Fruit fly (Drosophila melanogaster) whole organism, embryonic: ENCODE data around the gene CG33235.

Experiments
- Aef1 ChIP-seq: fragments of 200-800 bp; sonication (Bioruptor generic); IDR thresholded peaks from 3 replicates; pipeline ENCODE4 v1.3.6; 2022; ENCODE audit warnings: missing biosample characterization, missing genetic modification characterization
- Atf-2 ChIP-seq: fragments of 200-800 bp; sonication (Bioruptor generic); optimal IDR thresholded peaks from 2 replicates; lab custom pipeline; 2016; ENCODE audit warnings: missing biosample characterization, missing genetic modification characterization
- CG10431 ChIP-seq: fragments of 200-800 bp; sonication (Bioruptor generic); optimal IDR thresholded peaks from 3 replicates; lab custom pipeline; 2018; ENCODE audit warnings: missing biosample characterization, mild to moderate bottlenecking, missing genetic modification characterization
- CG11093 ChIP-seq: fragments of 200-800 bp; sonication (Bioruptor generic); IDR thresholded peaks from 3 replicates; pipeline ENCODE4 v1.3.6; 2022; ENCODE audit warnings: missing biosample characterization, missing genetic modification characterization
- CG12104 ChIP-seq: fragments of 200-800 bp; sonication (Bioruptor generic); optimal IDR thresholded peaks from 3 replicates; lab custom pipeline; 2016; ENCODE audit warnings: missing biosample characterization, missing genetic modification characterization
- CG12155 ChIP-seq: fragments of 200-800 bp; sonication (Bioruptor generic); optimal IDR thresholded peaks from 3 replicates; lab custom pipeline; 2016; ENCODE audit warnings: missing biosample characterization, missing genetic modification characterization
- CG13296 ChIP-seq: fragments of 200-800 bp; sonication (Bioruptor generic); optimal IDR thresholded peaks from 3 replicates; lab custom pipeline; 2018; ENCODE audit warnings: missing biosample characterization, mild to moderate bottlenecking, missing genetic modification characterization
- CG17328 ChIP-seq: fragments of 200-800 bp; sonication (Bioruptor generic); IDR thresholded peaks from 2 replicates; pipeline ENCODE4 v1.3.6; 2022; ENCODE audit warnings: missing biosample characterization, missing genetic modification characterization
- CG17802 ChIP-seq: fragments of 200-800 bp; sonication (Bioruptor generic); optimal IDR thresholded peaks from 2 replicates; lab custom pipeline; 2018; ENCODE audit warnings: missing biosample characterization, mild to moderate bottlenecking, missing genetic modification characterization, moderate library complexity
- CG18599 ChIP-seq: fragments of 200-800 bp; sonication (Bioruptor generic); optimal IDR thresholded peaks from 3 replicates; lab custom pipeline; 2017; ENCODE audit warnings: missing biosample characterization, missing genetic modification characterization, mild to moderate bottlenecking, moderate library complexity, missing genetic modification reagents
- CG18619 ChIP-seq: fragments of 200-800 bp; sonication (Bioruptor generic); optimal IDR thresholded peaks from 3 replicates; lab custom pipeline; 2017; ENCODE audit warnings: missing biosample characterization, mild to moderate bottlenecking, missing genetic modification characterization
- CG2889 ChIP-seq: fragments of 200-800 bp; sonication (Bioruptor generic); IDR thresholded peaks from 3 replicates; pipeline ENCODE4 v1.3.6; 2022; ENCODE audit warnings: missing biosample characterization, missing genetic modification characterization
- CG30403 ChIP-seq: fragments of 200-800 bp; sonication (Bioruptor generic); optimal IDR thresholded peaks from 3 replicates; lab custom pipeline; 2016; ENCODE audit warnings: missing biosample characterization, missing genetic modification characterization
- CG32532 ChIP-seq: fragments of 200-800 bp; sonication (Bioruptor generic); IDR thresholded peaks from 2 replicates; pipeline ENCODE4 v1.3.6; 2022; ENCODE audit warnings: missing biosample characterization, missing genetic modification characterization
- CG32767 ChIP-seq: fragments of 200-800 bp; sonication (Bioruptor generic); IDR thresholded peaks from 2 replicates; pipeline ENCODE4 v1.3.6; 2022; ENCODE audit warnings: missing biosample characterization, missing genetic modification characterization
- CG32772 ChIP-seq: fragments of 200-800 bp; sonication (Bioruptor generic); IDR thresholded peaks from 2 replicates; pipeline ENCODE4 v1.3.6; 2022; ENCODE audit warnings: missing biosample characterization, missing genetic modification characterization
- CG34224 ChIP-seq: fragments of 200-800 bp; sonication (Bioruptor generic); IDR thresholded peaks from 3 replicates; pipeline ENCODE4 v1.3.6; 2022; ENCODE audit warnings: missing biosample characterization, missing genetic modification characterization; ENCODE audit not compliant: partially characterized antibody
- CG4617 ChIP-seq: fragments of 200-800 bp; sonication (Bioruptor generic); optimal IDR thresholded peaks from 3 replicates; lab custom pipeline; 2016; ENCODE audit warnings: missing biosample characterization, missing genetic modification characterization, borderline replicate concordance
- CG6813 ChIP-seq: fragments of 200-800 bp; sonication (Bioruptor generic); optimal IDR thresholded peaks from 2 replicates; lab custom pipeline; 2017; ENCODE audit warnings: missing biosample characterization, missing genetic modification characterization, mild to moderate bottlenecking, moderate library complexity, missing genetic modification reagents
- CG9876 ChIP-seq: fragments of 200-800 bp; sonication (Bioruptor generic); optimal IDR thresholded peaks from 2 replicates; lab custom pipeline; 2016; ENCODE audit warnings: missing biosample characterization, missing genetic modification characterization
- CG9932 ChIP-seq: fragments of 200-800 bp; sonication (Bioruptor generic); IDR thresholded peaks from 2 replicates; pipeline ENCODE4 v1.3.6; 2022; ENCODE audit warnings: missing biosample characterization, missing genetic modification characterization
- CoRest ChIP-seq: fragments of 200-800 bp; sonication (Bioruptor generic); optimal IDR thresholded peaks from 3 replicates; lab custom pipeline; 2018; ENCODE audit warnings: missing biosample characterization, mild to moderate bottlenecking, missing genetic modification characterization, moderate library complexity
- Dek ChIP-seq: fragments of 200-800 bp; sonication (Bioruptor generic); optimal IDR thresholded peaks from 3 replicates; lab custom pipeline; 2019; ENCODE audit warnings: missing biosample characterization, mild to moderate bottlenecking, missing genetic modification characterization, moderate library complexity
- Drgx ChIP-seq: fragments of 200-800 bp; sonication (Bioruptor generic); IDR thresholded peaks from 2 replicates; pipeline ENCODE4 v1.3.6; 2022; ENCODE audit warnings: missing biosample characterization, missing genetic modification characterization
- HLH3B ChIP-seq: fragments of 200-800 bp; sonication (Bioruptor generic); IDR thresholded peaks from 2 replicates; pipeline ENCODE4 v1.3.6; 2022; ENCODE audit warnings: missing biosample characterization, missing genetic modification characterization
- MBD-R2 ChIP-seq: fragments of 200-800 bp; sonication (Bioruptor generic); IDR thresholded peaks from 2 replicates; pipeline ENCODE4 v1.3.6; 2022; ENCODE audit warnings: missing biosample characterization, missing genetic modification characterization
- Med ChIP-seq: fragments of 200-800 bp; sonication (Bioruptor generic); peaks from one replicate; lab custom pipeline; 2016; ENCODE audit warnings: missing biosample characterization, missing genetic modification characterization, mild to moderate bottlenecking, inconsistent platforms, moderate library complexity
- Ptx1 ChIP-seq: fragments of 200-800 bp; sonication (Bioruptor generic); IDR thresholded peaks from 2 replicates; pipeline ENCODE4 v1.3.6; 2022; ENCODE audit warnings: missing biosample characterization, missing genetic modification characterization
- Ravus ChIP-seq: fragments of 200-800 bp; sonication (Bioruptor generic); IDR thresholded peaks from 2 replicates; pipeline ENCODE4 v1.3.6; 2022; ENCODE audit warnings: missing biosample characterization, missing genetic modification characterization
- Rfx ChIP-seq: fragments of 200-800 bp; sonication (Bioruptor generic); IDR thresholded peaks from 2 replicates; pipeline ENCODE4 v1.3.6; 2022; ENCODE audit warnings: missing biosample characterization, missing genetic modification characterization
- Stat92E ChIP-seq, 3 experiments: fragments of >200 bp in 2 of 3; fragments of 200-800 bp in 1 of 3; sonication (Bioruptor generic) in 1 of 3; optimal IDR thresholded peaks; 2 replicates each; lab custom pipeline; 2017 to 2019; ENCODE audit warnings: missing biosample characterization in 3 of 3, missing genetic modification characterization in 3 of 3, mild to moderate bottlenecking in 1 of 3, moderate library complexity in 1 of 3
- ac ChIP-seq: fragments of 200-800 bp; sonication (Bioruptor generic); optimal IDR thresholded peaks from 3 replicates; lab custom pipeline; 2017; ENCODE audit warnings: missing biosample characterization, mild to moderate bottlenecking, missing genetic modification characterization
- chn ChIP-seq: fragments of 200-800 bp; sonication (Bioruptor generic); optimal IDR thresholded peaks from 2 replicates; lab custom pipeline; 2016; ENCODE audit warnings: missing biosample characterization, missing genetic modification characterization
- dm ChIP-seq: fragments of 200-800 bp; sonication (Bioruptor generic); optimal IDR thresholded peaks from 3 replicates; lab custom pipeline; 2016; ENCODE audit warnings: missing biosample characterization, missing genetic modification characterization
- gem ChIP-seq: fragments of 200-800 bp; sonication (Bioruptor generic); optimal IDR thresholded peaks from 2 replicates; lab custom pipeline; 2019; ENCODE audit warnings: missing biosample characterization, mild to moderate bottlenecking, missing genetic modification characterization, moderate library complexity
- grau ChIP-seq: fragments of 200-800 bp; optimal IDR thresholded peaks from 3 replicates; lab custom pipeline; 2019; ENCODE audit warnings: missing biosample characterization, mild to moderate bottlenecking, missing genetic modification characterization, moderate library complexity
- gsb ChIP-seq: fragments of 200-800 bp; sonication (Bioruptor generic); IDR thresholded peaks from 2 replicates; pipeline ENCODE4 v1.3.6; 2022; ENCODE audit warnings: missing biosample characterization, missing genetic modification characterization
- gt ChIP-seq: fragments of 200-800 bp; sonication (Bioruptor generic); IDR thresholded peaks from 2 replicates; pipeline ENCODE4 v1.3.6; 2022; ENCODE audit warnings: missing biosample characterization, missing genetic modification characterization
- hb ChIP-seq: fragments of 200-800 bp; sonication (Bioruptor generic); IDR thresholded peaks from 3 replicates; pipeline ENCODE4 v1.3.6; 2022; ENCODE audit warnings: missing biosample characterization, missing genetic modification characterization; ENCODE audit not compliant: partially characterized antibody
- jumu ChIP-seq: fragments of 200-800 bp; sonication (Bioruptor generic); optimal IDR thresholded peaks from 3 replicates; lab custom pipeline; 2016; ENCODE audit warnings: missing biosample characterization, missing genetic modification characterization
- kah ChIP-seq: fragments of 200-800 bp; sonication (Bioruptor generic); optimal IDR thresholded peaks from 2 replicates; lab custom pipeline; 2018; ENCODE audit warnings: missing biosample characterization, mild to moderate bottlenecking, missing genetic modification characterization
- lmd ChIP-seq: fragments of 200-800 bp; sonication (Bioruptor generic); IDR thresholded peaks from 2 replicates; pipeline ENCODE4 v1.3.6; 2022; ENCODE audit warnings: missing biosample characterization, missing genetic modification characterization
- maf-S ChIP-seq: fragments of 200-800 bp; sonication (Bioruptor generic); optimal IDR thresholded peaks from 2 replicates; lab custom pipeline; 2016; ENCODE audit warnings: missing biosample characterization, missing genetic modification characterization
- mam ChIP-seq: fragments of 200-800 bp; sonication (Bioruptor generic); optimal IDR thresholded peaks from 3 replicates; lab custom pipeline; 2016; ENCODE audit warnings: missing biosample characterization, missing genetic modification characterization
- oc ChIP-seq: fragments of 200-800 bp; sonication (Bioruptor generic); optimal IDR thresholded peaks from 2 replicates; lab custom pipeline; 2018; ENCODE audit warnings: missing biosample characterization, mild to moderate bottlenecking, missing genetic modification characterization, moderate library complexity
- org-1 ChIP-seq: fragments of 200-800 bp; sonication (Bioruptor generic); optimal IDR thresholded peaks from 2 replicates; lab custom pipeline; 2017; ENCODE audit warnings: missing biosample characterization, missing genetic modification characterization
- p53 ChIP-seq: fragments of 200-800 bp; sonication (Bioruptor generic); optimal IDR thresholded peaks from 2 replicates; lab custom pipeline; 2016; ENCODE audit warnings: missing biosample characterization, missing genetic modification characterization
- prd ChIP-seq, 3 experiments: fragments of >200 bp in 2 of 3; fragments of 200-800 bp in 1 of 3; sonication (Bioruptor generic) in 1 of 3; optimal IDR thresholded peaks in 2 of 3; IDR thresholded peaks in 1 of 3; 2 replicates in 2 of 3; 3 replicates in 1 of 3; pipeline versions ENCODE4 v1.3.6 to Lab custom; 2017 to 2022; ENCODE audit warnings: missing biosample characterization in 1 of 3, missing genetic modification characterization in 1 of 3
- sima ChIP-seq: fragments of 200-800 bp; sonication (Bioruptor generic); optimal IDR thresholded peaks from 2 replicates; lab custom pipeline; 2016; ENCODE audit warnings: missing biosample characterization, missing genetic modification characterization
- slbo ChIP-seq: fragments of 200-800 bp; sonication (Bioruptor generic); IDR thresholded peaks from 2 replicates; pipeline ENCODE4 v1.3.6; 2022; ENCODE audit warnings: missing biosample characterization, missing genetic modification characterization

The CG33235 gene

DNA sequence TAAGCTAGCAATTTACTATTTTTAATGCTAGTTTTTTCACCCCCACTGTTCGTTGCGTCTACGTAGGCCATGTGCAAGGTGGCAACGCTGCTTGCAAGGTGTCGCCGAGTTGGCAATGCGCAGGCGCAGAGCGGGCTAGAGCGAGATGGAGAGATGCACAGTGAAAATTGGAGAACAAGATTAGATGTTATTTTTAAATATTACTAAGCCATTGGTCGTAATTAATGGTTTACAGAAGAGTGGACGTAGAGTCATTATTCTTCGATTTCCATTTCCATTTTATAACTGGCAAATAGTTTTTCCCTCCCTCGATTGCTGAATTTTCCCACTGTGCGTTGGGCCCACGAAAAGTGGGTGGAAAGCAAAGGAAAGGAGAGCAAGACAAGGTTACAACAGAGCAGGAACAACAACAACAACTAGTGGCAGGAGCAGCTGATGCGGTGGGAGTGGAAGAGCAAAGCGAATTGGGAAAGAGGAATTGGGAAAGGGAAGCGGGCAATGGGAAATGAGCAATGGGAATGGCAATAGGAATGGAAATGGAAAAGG is 38.5 kb downstream of the CG33235 start (continued):
- TF ChIP-seq hb = 0 out of 3 replicates have a peak, but pooled peaks have one; percentile 37
- TF ChIP-seq org-1 (GFP tag; lab: Kevin White, UChicago) = peak; percentile 78
- TF ChIP-seq ac (GFP tag; lab: Kevin White, UChicago) = peak; percentile 18
- TF ChIP-seq CG12104 (GFP tag; lab: Kevin White, UChicago) = peak; percentile 20
- TF ChIP-seq chn = peak; percentile 83
- peak; percentile 73; the same call in 2 of the 3 replicates for TF ChIP-seq CG2889 (GFP tag; lab: Robert Waterston, UW)
- no peak for TF ChIP-seq p53
- TF ChIP-seq gt (GFP tag; lab: Robert Waterston, UW) = 0 out of 2 replicates have a peak, but pooled peaks have one; percentile 25
- TF ChIP-seq CG9876 (GFP tag; lab: Kevin White, UChicago) = no peak
- peak; percentile 31 for TF ChIP-seq maf-S (GFP tag; lab: Kevin White, UChicago)
- TF ChIP-seq Aef1 = peak; percentile 77
- no peak for TF ChIP-seq Stat92E (GFP tag; optimal IDR thresholded peaks at IDR 0.05; lab: Kevin White, UChicago)
- peak; percentile 36; the same call in 1 of the 2 replicates for TF ChIP-seq gsb (GFP tag; lab: Robert Waterston, UW)
- TF ChIP-seq Atf-2 (GFP tag; lab: Kevin White, UChicago) = peak; percentile 35
- peak; percentile 34 for TF ChIP-seq dm (GFP tag; lab: Kevin White, UChicago)
- TF ChIP-seq oc (tag; lab: Kevin White, UChicago) = peak; percentile 66
- TF ChIP-seq CG13296 (GFP tag; lab: Kevin White, UChicago) = peak; percentile 53
- TF ChIP-seq CG6813 (GFP tag; lab: Kevin White, UChicago) = peak; percentile 73
- peak; percentile 37 for TF ChIP-seq Dek (tag; lab: Kevin White, UChicago)
- TF ChIP-seq Ravus (GFP tag; lab: Robert Waterston, UW) = peak; percentile 45
- TF ChIP-seq CoRest (tag; lab: Kevin White, UChicago) = peak; percentile 62
- TF ChIP-seq jumu (GFP tag; lab: Kevin White, UChicago) = peak; percentile 88
- TF ChIP-seq CG11093 (GFP tag; lab: Robert Waterston, UW) = peak; percentile 81
- TF ChIP-seq CG18599 = peak; percentile 93
- TF ChIP-seq CG17802 (tag; lab: Kevin White, UChicago) = peak; percentile 40
- peak; percentile 74 for TF ChIP-seq CG30403 (GFP tag; lab: Kevin White, UChicago)
- peak; percentile 56 for TF ChIP-seq kah (GFP tag; lab: Kevin White, UChicago)
- peak; percentile 43 for TF ChIP-seq sima (GFP tag; lab: Kevin White, UChicago)
- peak; percentile 79; the same call in 1 of the 2 replicates for TF ChIP-seq CG32767 (GFP tag; lab: Robert Waterston, UW)
- TF ChIP-seq CG4617 (GFP tag; lab: Kevin White, UChicago) = peak; percentile 29
- TF ChIP-seq mam = peak; percentile 79
- peak; percentile 58 for TF ChIP-seq CG18619
- TF ChIP-seq HLH3B (GFP tag; lab: Robert Waterston, UW) = peak; percentile 83

DNA sequence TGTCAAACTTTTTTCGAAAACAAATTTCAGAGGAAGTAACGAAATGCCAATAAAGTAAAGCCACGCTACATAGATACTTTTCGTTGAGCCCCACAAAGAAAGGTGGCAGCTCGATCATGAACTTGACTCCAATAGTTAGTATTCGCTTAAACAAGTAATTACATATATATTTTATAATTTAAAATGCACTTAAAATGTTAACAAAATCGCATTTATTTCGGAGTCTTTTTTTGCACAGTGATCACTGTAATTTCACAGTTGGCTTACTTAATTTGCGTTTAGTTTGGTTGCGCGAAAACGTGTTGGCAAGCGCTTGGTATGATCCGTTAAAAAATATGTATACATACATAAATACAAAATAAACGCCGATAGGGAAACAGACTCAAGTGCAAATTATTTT is 39.7 kb downstream of the CG33235 start:
- peak; percentile 55 for TF ChIP-seq grau (tag; lab: Kevin White, UChicago)
- no peak for TF ChIP-seq prd (optimal IDR thresholded peaks at IDR 0.05; lab: Kevin White, UChicago)
- TF ChIP-seq prd (GFP tag; IDR thresholded peaks at IDR 0.05; lab: Robert Waterston, UW) = 0 out of 3 replicates have a peak, but pooled peaks have one; percentile 23
- 0 out of 2 replicates have a peak, but pooled peaks have one; percentile 24 for TF ChIP-seq Ptx1 (GFP tag; lab: Robert Waterston, UW)
- TF ChIP-seq Rfx (GFP tag; lab: Robert Waterston, UW) = peak; percentile 36
- no peak for TF ChIP-seq MBD-R2 (GFP tag; lab: Robert Waterston, UW)
- TF ChIP-seq CG17328 (GFP tag; lab: Robert Waterston, UW) = 0 out of 2 replicates have a peak, but pooled peaks have one; percentile 8
- TF ChIP-seq CG34224 (GFP tag; lab: Robert Waterston, UW) = no peak
- TF ChIP-seq slbo (GFP tag; lab: Robert Waterston, UW) = peak; percentile 30; the same call in 1 of the 2 replicates
- TF ChIP-seq CG32772 (GFP tag; lab: Robert Waterston, UW) = no peak
- TF ChIP-seq gem (tag; lab: Kevin White, UChicago) = peak; percentile 7
- peak; percentile 12; the same call in 1 of the 2 replicates for TF ChIP-seq lmd (GFP tag; lab: Robert Waterston, UW)
- TF ChIP-seq CG9932 (GFP tag; lab: Robert Waterston, UW) = 0 out of 2 replicates have a peak, but pooled peaks have one; percentile 13
- peak; percentile 66 for TF ChIP-seq Med (GFP tag; lab: Kevin White, UChicago)
- no peak for TF ChIP-seq CG10431
- no peak for TF ChIP-seq CG12155 (GFP tag; lab: Kevin White, UChicago)
- TF ChIP-seq Drgx (GFP tag; lab: Robert Waterston, UW) = peak; percentile 45
- peak; percentile 39; the same call in 1 of the 2 replicates for TF ChIP-seq CG32532 (GFP tag; lab: Robert Waterston, UW)
